Worm (Caenorhabditis elegans) whole organism, late embryonic: ENCODE data around the gene C16C8.10.
"Not testable (repeated sequence)": the region's sequence is repeated elsewhere in the genome, so short reads cannot be mapped to it uniquely, and the experiment has no call there.

Experiments
- C08G9.2 ChIP-seq: sonication (generic microtip); optimal IDR thresholded peaks from 2 replicates; lab custom pipeline; 2016; ENCODE audit warnings: mild to moderate bottlenecking, missing genetic modification characterization, moderate library complexity, missing compliant biosample characterization
- K02D7.2 ChIP-seq: sonication (generic microtip); optimal IDR thresholded peaks from 2 replicates; lab custom pipeline; 2017; ENCODE audit warnings: mild to moderate bottlenecking, missing genetic modification characterization, missing compliant biosample characterization
- T23F11.4 ChIP-seq: fragments of 200-800 bp; sonication (Bioruptor generic); optimal IDR thresholded peaks from 2 replicates; lab custom pipeline; 2018; ENCODE audit warnings: mild to moderate bottlenecking, missing genetic modification characterization, missing compliant biosample characterization
- Y22D7AL.16 ChIP-seq: sonication (generic microtip); optimal IDR thresholded peaks from 2 replicates; lab custom pipeline; 2016; ENCODE audit warnings: missing genetic modification characterization, missing compliant biosample characterization
- ahr-1 ChIP-seq: sonication (generic microtip); optimal IDR thresholded peaks from 2 replicates; lab custom pipeline; 2016; ENCODE audit warnings: missing genetic modification characterization, missing compliant biosample characterization
- ama-1 ChIP-seq: fragments of 150-350 bp; optimal IDR thresholded peaks from 2 replicates; lab custom pipeline; 2014
- ceh-18 ChIP-seq: sonication (generic microtip); optimal IDR thresholded peaks from 2 replicates; lab custom pipeline; 2016; ENCODE audit warnings: missing genetic modification characterization, missing compliant biosample characterization
- ceh-19 ChIP-seq: fragments of 200-800 bp; sonication (Bioruptor generic); optimal IDR thresholded peaks from 2 replicates; lab custom pipeline; 2018; ENCODE audit warnings: mild to moderate bottlenecking, missing genetic modification characterization, missing compliant biosample characterization
- ceh-2 ChIP-seq: sonication (generic microtip); optimal IDR thresholded peaks from 2 replicates; lab custom pipeline; 2016; ENCODE audit warnings: missing genotype, missing genetic modification characterization, missing compliant biosample characterization
- ceh-22 ChIP-seq: sonication (generic microtip); optimal IDR thresholded peaks from 2 replicates; lab custom pipeline; 2017; ENCODE audit warnings: missing biosample characterization, missing genetic modification characterization
- ceh-24 ChIP-seq: sonication (generic microtip); optimal IDR thresholded peaks from 2 replicates; lab custom pipeline; 2016; ENCODE audit warnings: mild to moderate bottlenecking, missing genetic modification characterization, missing compliant biosample characterization
- ceh-30 ChIP-seq: fragments of 150-350 bp; optimal IDR thresholded peaks from 2 replicates; lab custom pipeline; 2014; ENCODE audit warnings: missing biosample characterization, missing genetic modification characterization
- ceh-31 ChIP-seq: sonication (generic microtip); optimal IDR thresholded peaks from 2 replicates; lab custom pipeline; 2016; ENCODE audit warnings: missing genetic modification characterization, missing compliant biosample characterization
- ceh-34 ChIP-seq: sonication (generic microtip); optimal IDR thresholded peaks from 2 replicates; lab custom pipeline; 2016; ENCODE audit warnings: mild to moderate bottlenecking, missing genetic modification characterization, missing compliant biosample characterization
- ceh-45 ChIP-seq: fragments of 200-800 bp; sonication (Bioruptor generic); IDR thresholded peaks from 2 replicates; pipeline ENCODE4 v1.3.6; 2022; ENCODE audit warnings: missing genetic modification reagents, missing genetic modification characterization, missing compliant biosample characterization
- ceh-48 ChIP-seq: sonication (generic microtip); optimal IDR thresholded peaks from 2 replicates; lab custom pipeline; 2016; ENCODE audit warnings: missing genetic modification characterization, inconsistent platforms, missing compliant biosample characterization
- ceh-9 ChIP-seq: sonication (generic microtip); optimal IDR thresholded peaks from 2 replicates; lab custom pipeline; 2016; ENCODE audit warnings: mild to moderate bottlenecking, missing genetic modification characterization, inconsistent platforms, missing compliant biosample characterization
- che-1 ChIP-seq: sonication (generic microtip); optimal IDR thresholded peaks from 2 replicates; lab custom pipeline; 2016; ENCODE audit warnings: mild to moderate bottlenecking, missing genetic modification characterization, missing compliant biosample characterization
- dve-1 ChIP-seq: sonication (generic microtip); optimal IDR thresholded peaks from 2 replicates; lab custom pipeline; 2017; ENCODE audit warnings: antibody characterized with exemption, mild to moderate bottlenecking, missing genetic modification characterization, missing compliant biosample characterization
- elt-2 ChIP-seq: sonication (generic microtip); optimal IDR thresholded peaks from 2 replicates; lab custom pipeline; 2016; ENCODE audit warnings: missing genetic modification reagents, missing genetic modification characterization, missing compliant biosample characterization
- elt-4 ChIP-seq: sonication (generic microtip); optimal IDR thresholded peaks from 2 replicates; lab custom pipeline; 2016; ENCODE audit warnings: missing genetic modification characterization, missing compliant biosample characterization
- eyg-1 ChIP-seq: sonication (generic microtip); optimal IDR thresholded peaks from 2 replicates; lab custom pipeline; 2016; ENCODE audit warnings: missing genotype, missing genetic modification characterization, missing compliant biosample characterization
- fax-1 ChIP-seq: sonication (generic microtip); optimal IDR thresholded peaks from 2 replicates; lab custom pipeline; 2016; ENCODE audit warnings: missing genotype, missing genetic modification characterization, missing compliant biosample characterization
- fkh-10 ChIP-seq: fragments of 150-350 bp; optimal IDR thresholded peaks from 2 replicates; lab custom pipeline; 2014; ENCODE audit warnings: missing biosample characterization, missing genetic modification reagents, missing genetic modification characterization
- fkh-6 ChIP-seq: sonication (generic microtip); optimal IDR thresholded peaks from 2 replicates; lab custom pipeline; 2016; ENCODE audit warnings: missing genetic modification characterization, missing compliant biosample characterization
- hlh-30 ChIP-seq: sonication (generic microtip); optimal IDR thresholded peaks from 2 replicates; lab custom pipeline; 2017; ENCODE audit warnings: antibody characterized with exemption, missing genetic modification characterization, missing compliant biosample characterization; ENCODE audit not compliant: insufficient read depth
- lim-6 ChIP-seq: sonication (generic microtip); optimal IDR thresholded peaks from 2 replicates; lab custom pipeline; 2016; ENCODE audit warnings: missing genetic modification characterization, missing compliant biosample characterization
- lin-11 ChIP-seq: fragments of 200-800 bp; sonication (Bioruptor generic); optimal IDR thresholded peaks from 2 replicates; lab custom pipeline; 2018; ENCODE audit warnings: mild to moderate bottlenecking, missing genetic modification characterization, missing compliant biosample characterization
- madf-2 ChIP-seq: sonication (generic microtip); optimal IDR thresholded peaks from 2 replicates; lab custom pipeline; 2017; ENCODE audit warnings: missing genetic modification characterization, missing compliant biosample characterization
- nfya-1 ChIP-seq: sonication (generic microtip); optimal IDR thresholded peaks from 2 replicates; lab custom pipeline; 2017; ENCODE audit warnings: missing genetic modification characterization, mild to moderate bottlenecking, missing compliant biosample characterization, antibody characterized with exemption, moderate library complexity
- nhr-232 ChIP-seq: sonication (generic microtip); optimal IDR thresholded peaks from 2 replicates; lab custom pipeline; 2016; ENCODE audit warnings: missing genetic modification characterization, missing compliant biosample characterization
- npax-4 ChIP-seq: sonication (generic microtip); optimal IDR thresholded peaks from 2 replicates; lab custom pipeline; 2016; ENCODE audit warnings: missing genetic modification characterization, missing compliant biosample characterization
- odd-2 ChIP-seq: sonication (generic microtip); optimal IDR thresholded peaks from 2 replicates; lab custom pipeline; 2017; ENCODE audit warnings: antibody characterized with exemption, mild to moderate bottlenecking, missing genetic modification characterization, missing compliant biosample characterization
- pag-3 ChIP-seq: sonication (generic microtip); optimal IDR thresholded peaks from 2 replicates; lab custom pipeline; 2016; ENCODE audit warnings: missing compliant biosample characterization, missing genetic modification characterization, borderline replicate concordance
- pat-9 ChIP-seq: fragments of 200-800 bp; sonication (Bioruptor generic); optimal IDR thresholded peaks from 2 replicates; lab custom pipeline; 2018; ENCODE audit warnings: mild to moderate bottlenecking, missing genetic modification characterization, moderate library complexity, missing compliant biosample characterization
- pax-1 ChIP-seq: fragments of 150-350 bp; optimal IDR thresholded peaks from 2 replicates; lab custom pipeline; 2014; ENCODE audit warnings: missing biosample characterization, missing genetic modification characterization
- pha-4 ChIP-seq: fragments of 150-350 bp; optimal IDR thresholded peaks from 2 replicates; lab custom pipeline; 2018; ENCODE audit warnings: missing biosample characterization, missing genetic modification reagents, missing genetic modification characterization
- pros-1 ChIP-seq: fragments of 150-350 bp; optimal IDR thresholded peaks from 2 replicates; lab custom pipeline; 2014; ENCODE audit warnings: missing biosample characterization, missing genetic modification reagents, missing genetic modification characterization
- ref-2 ChIP-seq: sonication (generic microtip); optimal IDR thresholded peaks from 2 replicates; lab custom pipeline; 2016; ENCODE audit warnings: missing genetic modification characterization, missing compliant biosample characterization
- sdc-2 ChIP-seq: sonication (generic microtip); optimal IDR thresholded peaks from 2 replicates; lab custom pipeline; 2016; ENCODE audit warnings: missing genotype, missing genetic modification characterization, missing compliant biosample characterization
- sox-2 ChIP-seq: fragments of 200-800 bp; sonication (Bioruptor generic); IDR thresholded peaks from 2 replicates; pipeline ENCODE4 v1.3.6; 2022; ENCODE audit warnings: missing genetic modification reagents, missing genetic modification characterization, missing compliant biosample characterization
- sox-4 ChIP-seq: sonication (generic microtip); optimal IDR thresholded peaks from 2 replicates; lab custom pipeline; 2017; ENCODE audit warnings: mild to moderate bottlenecking, missing genetic modification characterization, inconsistent platforms, missing compliant biosample characterization
- tbx-2 ChIP-seq: sonication (generic microtip); optimal IDR thresholded peaks from 2 replicates; lab custom pipeline; 2016; ENCODE audit warnings: missing genetic modification characterization, missing compliant biosample characterization
- tbx-7 ChIP-seq: sonication (generic microtip); optimal IDR thresholded peaks from 2 replicates; lab custom pipeline; 2016; ENCODE audit warnings: missing genotype, missing genetic modification characterization, missing compliant biosample characterization
- unc-55 ChIP-seq: sonication (generic microtip); optimal IDR thresholded peaks from 2 replicates; lab custom pipeline; 2017; ENCODE audit warnings: missing biosample characterization, missing genetic modification reagents, missing genetic modification characterization
- unc-86 ChIP-seq: sonication (generic microtip); optimal IDR thresholded peaks from 2 replicates; lab custom pipeline; 2016; ENCODE audit warnings: missing genetic modification characterization, missing compliant biosample characterization
- zip-5 ChIP-seq: sonication (generic microtip); optimal IDR thresholded peaks from 2 replicates; lab custom pipeline; 2016; ENCODE audit warnings: missing genetic modification characterization, missing compliant biosample characterization

The C16C8.10 gene

ce11 chrII:3500373-3500772, 35.9 kb upstream of the C16C8.10 start:
- TF ChIP-seq fkh-10 (GFP tag; lab: Kevin White, UChicago) (no peak), C08G9.2 (tag; lab: Kevin White, UChicago) (peak; percentile 14)
- TF ChIP-seq, all 69 proteins: peak for 1

- TF ChIP-seq ceh-9: no peak
- peak; percentile 35 for TF ChIP-seq elt-2 (tag; lab: Kevin White, UChicago)
- TF ChIP-seq pat-9 (tag; lab: Kevin White, UChicago): no peak
Measured at ce11 chrII:3499386-3499785, 34.9 kb upstream of the C16C8.10 start, which contains the start of gene Y49F6B.9. Y49F6B.9 (minus strand) TSS chrII:3499387.

ce11 chrII:3490797-3491196, 26.3 kb upstream of the C16C8.10 start, which contains the start of gene fbxb-112:
fbxb-112 (plus strand) TSS chrII:3491097.
- not testable (repeated sequence) for TF ChIP-seq T23F11.4 (GFP tag; lab: Kevin White, UChicago); ceh-2; nfya-1 (tag; lab: Kevin White, UChicago)

ce11 chrII:3482231-3482630, 17.8 kb upstream of the C16C8.10 start, which contains the start of gene smu-2:
smu-2 (plus strand) TSS chrII:3482408.
- TF ChIP-seq pag-3 (tag; lab: Kevin White, UChicago) (no peak), elt-4 (tag; lab: Kevin White, UChicago) (no peak), unc-55 (GFP tag; lab: Kevin White, UChicago) (no peak), K02D7.2 (tag; lab: Kevin White, UChicago) (no peak), pros-1 (no peak), sdc-2 (tag; lab: Kevin White, UChicago) (no peak), sox-4 (tag; lab: Kevin White, UChicago) (no peak), ceh-31 (tag; lab: Kevin White, UChicago) (peak; percentile 96), Y22D7AL.16 (tag; lab: Kevin White, UChicago) (no peak), ahr-1 (tag; lab: Kevin White, UChicago) (peak; percentile 40), unc-86 (peak; percentile 47), lim-6 (peak; percentile 92), pat-9 (tag; lab: Kevin White, UChicago) (no peak), ceh-30 (no peak), pax-1 (no peak), ceh-19 (GFP tag; lab: Kevin White, UChicago) (no peak), ref-2 (tag; lab: Kevin White, UChicago) (peak; percentile 59), zip-5 (tag; lab: Kevin White, UChicago) (peak; percentile 76), madf-2 (no peak), fax-1 (tag; lab: Kevin White, UChicago) (peak; percentile 31), ceh-22 (tag; lab: Kevin White, UChicago) (no peak), ceh-34 (peak; percentile 46), ceh-45 (GFP tag; lab: Robert Waterston, UW) (peak; percentile 50; the same call in 1 of the 2 replicates), ceh-18 (tag; lab: Kevin White, UChicago) (peak; percentile 48), ama-1 (no peak), nhr-232 (tag; lab: Kevin White, UChicago) (no peak), ceh-48 (tag; lab: Kevin White, UChicago) (peak; percentile 7), elt-2 (tag; lab: Kevin White, UChicago) (peak; percentile 72), tbx-7 (tag; lab: Kevin White, UChicago) (peak; percentile 84), dve-1 (tag; lab: Kevin White, UChicago) (no peak), npax-4 (no peak), lin-11 (no peak), ceh-2 (peak; percentile 92), pha-4 (tag; lab: Kevin White, UChicago) (no peak), sox-2 (GFP tag; lab: Robert Waterston, UW) (no peak), tbx-2 (peak; percentile 81), che-1 (no peak), eyg-1 (tag; lab: Kevin White, UChicago) (no peak), nfya-1 (tag; lab: Kevin White, UChicago) (peak; percentile 33), ceh-24 (tag; lab: Kevin White, UChicago) (no peak), hlh-30 (tag; lab: Kevin White, UChicago) (no peak), fkh-6 (tag; lab: Kevin White, UChicago) (peak; percentile 12), odd-2 (no peak)
